Fruit fly (Drosophila melanogaster) whole organism, embryonic: Measurements from ENCODE around the gene Cys.

Experiments
- Aef1 ChIP-seq: fragments of 200-800 bp; sonication (Bioruptor generic); IDR thresholded peaks from 3 replicates; pipeline ENCODE4 v1.3.6; 2022; ENCODE audit warnings: missing biosample characterization, missing genetic modification characterization
- BEAF-32 ChIP-seq: fragments of 200-800 bp; sonication (Bioruptor generic); optimal IDR thresholded peaks from 3 replicates; lab custom pipeline; 2017; ENCODE audit warnings: missing biosample characterization, missing genetic modification characterization, mild to moderate bottlenecking, moderate library complexity, missing genetic modification reagents
- CG11504 ChIP-seq: fragments of 200-800 bp; sonication (Bioruptor generic); optimal IDR thresholded peaks from 3 replicates; lab custom pipeline; 2019; ENCODE audit warnings: missing biosample characterization, mild to moderate bottlenecking, missing genetic modification characterization, moderate library complexity
- CG11696 ChIP-seq: fragments of 200-800 bp; sonication (Bioruptor generic); IDR thresholded peaks from 2 replicates; pipeline ENCODE4 v1.3.6; 2022; ENCODE audit warnings: missing biosample characterization, missing genetic modification characterization
- CG12155 ChIP-seq: fragments of 200-800 bp; sonication (Bioruptor generic); optimal IDR thresholded peaks from 3 replicates; lab custom pipeline; 2016; ENCODE audit warnings: missing biosample characterization, missing genetic modification characterization
- CG13424 ChIP-seq: fragments of 200-800 bp; sonication (Bioruptor generic); optimal IDR thresholded peaks from 2 replicates; lab custom pipeline; 2019; ENCODE audit warnings: missing biosample characterization, mild to moderate bottlenecking, missing genetic modification characterization, moderate library complexity
- CG14014 ChIP-seq: fragments of 200-800 bp; sonication (Bioruptor generic); IDR thresholded peaks from 2 replicates; pipeline ENCODE4 v1.3.6; 2022; ENCODE audit warnings: missing biosample characterization, missing genetic modification characterization
- CG14441 ChIP-seq: fragments of 200-800 bp; sonication (Bioruptor generic); IDR thresholded peaks from 2 replicates; pipeline ENCODE4 v1.3.6; 2022; ENCODE audit warnings: missing biosample characterization, missing genetic modification characterization
- CG17829 ChIP-seq: fragments of 200-800 bp; optimal IDR thresholded peaks from 2 replicates; lab custom pipeline; 2019; ENCODE audit warnings: missing biosample characterization, mild to moderate bottlenecking, missing genetic modification characterization, moderate library complexity
- CG1792 ChIP-seq: fragments of 200-800 bp; sonication (Bioruptor generic); optimal IDR thresholded peaks from 2 replicates; lab custom pipeline; 2016; ENCODE audit warnings: missing biosample characterization, missing genetic modification characterization
- CG31365 ChIP-seq: fragments of 200-800 bp; sonication (Bioruptor generic); optimal IDR thresholded peaks from 2 replicates; lab custom pipeline; 2018; ENCODE audit warnings: missing biosample characterization, mild to moderate bottlenecking, missing genetic modification characterization
- CG32772 ChIP-seq: fragments of 200-800 bp; sonication (Bioruptor generic); IDR thresholded peaks from 2 replicates; pipeline ENCODE4 v1.3.6; 2022; ENCODE audit warnings: missing biosample characterization, missing genetic modification characterization
- CG34224 ChIP-seq: fragments of 200-800 bp; sonication (Bioruptor generic); IDR thresholded peaks from 3 replicates; pipeline ENCODE4 v1.3.6; 2022; ENCODE audit warnings: missing biosample characterization, missing genetic modification characterization; ENCODE audit not compliant: partially characterized antibody
- CG4328 ChIP-seq: fragments of 200-800 bp; sonication (Bioruptor generic); optimal IDR thresholded peaks from 3 replicates; lab custom pipeline; 2017; ENCODE audit warnings: missing biosample characterization, missing genetic modification reagents, missing genetic modification characterization
- CG4707 ChIP-seq: fragments of 200-800 bp; sonication (Bioruptor generic); optimal IDR thresholded peaks from 2 replicates; lab custom pipeline; 2018; ENCODE audit warnings: missing biosample characterization, mild to moderate bottlenecking, missing genetic modification characterization, moderate library complexity
- CG7963 ChIP-seq: fragments of 200-800 bp; sonication (Bioruptor generic); IDR thresholded peaks from 3 replicates; pipeline ENCODE4 v1.3.6; 2022; ENCODE audit warnings: missing biosample characterization, missing genetic modification characterization; ENCODE audit not compliant: partially characterized antibody
- CG9215 ChIP-seq: fragments of 200-800 bp; sonication (Bioruptor generic); IDR thresholded peaks from 2 replicates; pipeline ENCODE4 v1.3.6; 2022; ENCODE audit warnings: missing biosample characterization, missing genetic modification characterization
- CG9876 ChIP-seq: fragments of 200-800 bp; sonication (Bioruptor generic); optimal IDR thresholded peaks from 2 replicates; lab custom pipeline; 2016; ENCODE audit warnings: missing biosample characterization, missing genetic modification characterization
- CrebB ChIP-seq: fragments of 200-800 bp; sonication (Bioruptor generic); optimal IDR thresholded peaks from 3 replicates; lab custom pipeline; 2018; ENCODE audit warnings: missing biosample characterization, mild to moderate bottlenecking, missing genetic modification characterization
- Doc3 ChIP-seq: fragments of 200-800 bp; sonication (Bioruptor generic); IDR thresholded peaks from 3 replicates; pipeline ENCODE4 v1.3.6; 2022; ENCODE audit warnings: missing biosample characterization, missing genetic modification characterization; ENCODE audit not compliant: partially characterized antibody
- Elba2 ChIP-seq: fragments of 200-800 bp; sonication (Bioruptor generic); optimal IDR thresholded peaks from 3 replicates; lab custom pipeline; 2016; ENCODE audit warnings: missing biosample characterization, missing genetic modification characterization
- Ets65A ChIP-seq: fragments of 200-800 bp; sonication (Bioruptor generic); peaks from one replicate; lab custom pipeline; 2016; ENCODE audit warnings: missing biosample characterization, missing genetic modification characterization
- Fer3 ChIP-seq: fragments of 200-800 bp; sonication (Bioruptor generic); optimal IDR thresholded peaks from 2 replicates; lab custom pipeline; 2018; ENCODE audit warnings: missing biosample characterization, mild to moderate bottlenecking, missing genetic modification characterization, moderate library complexity
- Hand ChIP-seq: fragments of 200-800 bp; sonication (Bioruptor generic); optimal IDR thresholded peaks from 2 replicates; lab custom pipeline; 2017; ENCODE audit warnings: mild to moderate bottlenecking, missing biosample characterization, missing genetic modification reagents, missing genetic modification characterization
- Hey ChIP-seq: fragments of 200-800 bp; sonication (Bioruptor generic); optimal IDR thresholded peaks from 3 replicates; lab custom pipeline; 2018; ENCODE audit warnings: missing biosample characterization, mild to moderate bottlenecking, missing genetic modification characterization
- HmgZ ChIP-seq: fragments of 200-800 bp; sonication (Bioruptor generic); optimal IDR thresholded peaks from 2 replicates; lab custom pipeline; 2018; ENCODE audit warnings: missing biosample characterization, mild to moderate bottlenecking, missing genetic modification characterization
- Six4 ChIP-seq: fragments of 200-800 bp; sonication (Bioruptor generic); optimal IDR thresholded peaks from 2 replicates; lab custom pipeline; 2016; ENCODE audit warnings: missing biosample characterization, missing genetic modification characterization
- Tbp ChIP-seq: fragments of >200 bp; optimal IDR thresholded peaks from 2 replicates; lab custom pipeline; 2018; ENCODE audit warnings: missing biosample characterization, missing genetic modification characterization
- Xrp1 ChIP-seq: fragments of 200-800 bp; sonication (Bioruptor generic); IDR thresholded peaks from 2 replicates; pipeline ENCODE4 v1.3.6; 2022; ENCODE audit warnings: missing biosample characterization, missing genetic modification characterization
- ash1 ChIP-seq: fragments of 200-800 bp; sonication (Bioruptor generic); optimal IDR thresholded peaks from 2 replicates; lab custom pipeline; 2018; ENCODE audit warnings: missing biosample characterization, mild to moderate bottlenecking, missing genetic modification characterization
- az2 ChIP-seq: fragments of 200-800 bp; sonication (Bioruptor generic); optimal IDR thresholded peaks from 3 replicates; lab custom pipeline; 2016; ENCODE audit warnings: missing biosample characterization, missing genetic modification characterization
- br ChIP-seq: fragments of >200 bp; optimal IDR thresholded peaks from 2 replicates; lab custom pipeline; 2017
- chn ChIP-seq: fragments of 200-800 bp; sonication (Bioruptor generic); optimal IDR thresholded peaks from 2 replicates; lab custom pipeline; 2016; ENCODE audit warnings: missing biosample characterization, missing genetic modification characterization
- crc ChIP-seq: fragments of 200-800 bp; sonication (Bioruptor generic); optimal IDR thresholded peaks from 2 replicates; lab custom pipeline; 2016; ENCODE audit warnings: missing biosample characterization, missing genetic modification characterization
- danr ChIP-seq: fragments of 200-800 bp; sonication (Bioruptor generic); IDR thresholded peaks from 2 replicates; pipeline ENCODE4 v1.3.6; 2022; ENCODE audit warnings: missing biosample characterization, missing genetic modification characterization
- dpn ChIP-seq, 2 experiments: fragments of 200-800 bp; sonication (Bioruptor generic); optimal IDR thresholded peaks; 3 replicates each; lab custom pipeline; 2016; ENCODE audit warnings: missing biosample characterization in 2 of 2, missing genetic modification characterization in 2 of 2
- en ChIP-seq: fragments of 200-800 bp; sonication (Bioruptor generic); optimal IDR thresholded peaks from 2 replicates; lab custom pipeline; 2016; ENCODE audit warnings: missing biosample characterization, missing genetic modification characterization
- ftz-f1 ChIP-seq: fragments of 200-800 bp; sonication (Bioruptor generic); optimal IDR thresholded peaks from 2 replicates; lab custom pipeline; 2016; ENCODE audit warnings: missing biosample characterization, missing genetic modification characterization
- gfzf ChIP-seq: fragments of 200-800 bp; sonication (Bioruptor generic); optimal IDR thresholded peaks from 2 replicates; lab custom pipeline; 2016; ENCODE audit warnings: missing biosample characterization, mild to moderate bottlenecking, missing genetic modification characterization, moderate library complexity
- ham ChIP-seq: fragments of 200-800 bp; sonication (Bioruptor generic); IDR thresholded peaks from 2 replicates; pipeline ENCODE4 v1.3.6; 2022; ENCODE audit warnings: missing biosample characterization, missing genetic modification characterization
- hth ChIP-seq: fragments of >200 bp; optimal IDR thresholded peaks from 2 replicates; lab custom pipeline; 2017; ENCODE audit warnings: inconsistent platforms
- lola ChIP-seq, 3 experiments: fragments of >200 bp in 2 of 3; fragments of 200-800 bp in 1 of 3; sonication (Bioruptor generic) in 1 of 3; optimal IDR thresholded peaks; 2 replicates each; lab custom pipeline; 2017 to 2019; ENCODE audit warnings: missing biosample characterization in 3 of 3, missing genetic modification characterization in 3 of 3, mild to moderate bottlenecking in 1 of 3, moderate library complexity in 1 of 3
- lov ChIP-seq, 2 experiments: fragments of 200-800 bp in 1 of 2; fragments of >200 bp in 1 of 2; sonication (Bioruptor generic) in 1 of 2; IDR thresholded peaks in 1 of 2; optimal IDR thresholded peaks in 1 of 2; 2 replicates in 1 of 2; 3 replicates in 1 of 2; pipeline versions ENCODE4 v1.3.6 to Lab custom; 2017 to 2022; ENCODE audit warnings: missing biosample characterization in 1 of 2, missing genetic modification characterization in 1 of 2
- nom ChIP-seq: fragments of 200-800 bp; sonication (Bioruptor generic); optimal IDR thresholded peaks from 2 replicates; lab custom pipeline; 2017; ENCODE audit warnings: missing biosample characterization, missing genetic modification characterization, mild to moderate bottlenecking, moderate library complexity, missing genetic modification reagents
- prd ChIP-seq, 3 experiments: fragments of >200 bp in 2 of 3; fragments of 200-800 bp in 1 of 3; sonication (Bioruptor generic) in 1 of 3; optimal IDR thresholded peaks in 2 of 3; IDR thresholded peaks in 1 of 3; 2 replicates in 2 of 3; 3 replicates in 1 of 3; pipeline versions ENCODE4 v1.3.6 to Lab custom; 2017 to 2022; ENCODE audit warnings: missing biosample characterization in 1 of 3, missing genetic modification characterization in 1 of 3
- sug ChIP-seq: fragments of 200-800 bp; optimal IDR thresholded peaks from 2 replicates; lab custom pipeline; 2019; ENCODE audit warnings: missing biosample characterization, mild to moderate bottlenecking, missing genetic modification characterization, moderate library complexity
- twi ChIP-seq: fragments of 200-800 bp; optimal IDR thresholded peaks from 2 replicates; lab custom pipeline; 2019; ENCODE audit warnings: missing biosample characterization, mild to moderate bottlenecking, missing genetic modification characterization, moderate library complexity
- vvl ChIP-seq: fragments of 200-800 bp; sonication (Bioruptor generic); IDR thresholded peaks from 2 replicates; pipeline ENCODE4 v1.3.6; 2022; ENCODE audit warnings: missing biosample characterization, missing genetic modification characterization

Cys gene

DNA sequence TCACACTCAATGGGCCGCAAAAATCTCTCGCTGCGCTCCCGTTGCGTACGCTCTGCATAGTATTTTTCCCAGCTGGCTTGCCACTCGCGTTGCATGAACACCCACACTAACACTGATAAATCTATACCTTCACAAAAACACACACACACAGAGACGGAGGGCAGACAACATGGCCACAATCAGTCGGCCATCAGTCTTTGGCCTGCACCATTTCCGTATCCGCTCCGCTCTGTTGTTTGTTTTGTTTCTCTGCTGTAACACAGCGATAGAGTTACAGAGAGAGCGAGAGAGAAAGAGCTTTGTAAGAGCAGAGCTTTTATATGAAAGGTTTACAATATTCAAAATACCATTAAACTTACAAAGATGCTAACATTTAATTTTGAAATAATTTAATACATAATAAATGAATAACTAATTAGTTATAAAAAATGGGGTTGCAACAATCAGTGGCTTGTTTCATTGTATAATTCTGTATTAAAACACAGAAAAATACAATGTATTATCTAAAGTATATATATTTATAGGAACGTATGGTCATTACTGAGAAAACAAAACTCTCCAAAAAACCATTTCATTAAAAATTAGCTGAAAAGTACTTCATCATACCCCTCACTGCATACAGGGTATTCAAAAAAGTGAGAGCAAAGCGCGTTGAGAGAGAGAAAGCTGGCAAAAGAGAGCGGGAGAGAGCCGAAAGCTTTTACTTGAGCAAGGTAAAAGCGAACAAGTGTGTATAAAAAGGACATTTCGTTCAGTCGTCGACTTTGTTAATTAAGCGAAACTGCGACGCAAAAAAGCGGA, 39.6 kb upstream of the Cys start, which contains the start of gene CG14853 (continued):
- TF ChIP-seq nom (GFP tag; lab: Kevin White, UChicago) (no peak), Hey (tag; lab: Kevin White, UChicago) (peak; percentile 34), en (GFP tag; lab: Kevin White, UChicago) (no peak), CG34224 (no peak), az2 (GFP tag; lab: Kevin White, UChicago) (peak; percentile 89), ash1 (no peak), dpn (GFP tag; optimal IDR thresholded peaks at IDR 0.05; lab: Kevin White, UChicago) (peak in 1 of 2 experiments; percentile 84), Tbp (GFP tag; lab: Kevin White, UChicago) (no peak), HmgZ (tag; lab: Kevin White, UChicago) (peak; percentile 71), CG9876 (no peak), Xrp1 (GFP tag; lab: Robert Waterston, UW) (peak; percentile 84), CG14014 (GFP tag; lab: Robert Waterston, UW) (peak; percentile 74), sug (tag; lab: Kevin White, UChicago) (no peak), CG13424 (tag; lab: Kevin White, UChicago) (peak; percentile 92), CG14441 (peak; percentile 75), Doc3 (GFP tag; lab: Robert Waterston, UW) (no peak), crc (GFP tag; lab: Kevin White, UChicago) (no peak), prd (optimal IDR thresholded peaks at IDR 0.05; lab: Kevin White, UChicago) (no peak), prd (GFP tag; IDR thresholded peaks at IDR 0.05; lab: Robert Waterston, UW) (peak; percentile 78), CG31365 (tag; lab: Kevin White, UChicago) (peak; percentile 66), chn (GFP tag; lab: Kevin White, UChicago) (peak; percentile 14), Fer3 (tag; lab: Kevin White, UChicago) (peak; percentile 43), Aef1 (GFP tag; lab: Robert Waterston, UW) (peak; percentile 72), danr (GFP tag; lab: Robert Waterston, UW) (0 out of 2 replicates have a peak, but pooled peaks have one; percentile 21), twi (peak; percentile 54), hth (lab: Kevin White, UChicago) (no peak), ham (GFP tag; lab: Robert Waterston, UW) (no peak), CG12155 (peak; percentile 73), CG9215 (GFP tag; lab: Robert Waterston, UW) (peak; percentile 47), CG11696 (GFP tag; lab: Robert Waterston, UW) (0 out of 2 replicates have a peak, but pooled peaks have one; percentile 31), br (lab: Kevin White, UChicago) (no peak), CG11504 (peak; percentile 81), CrebB (tag; lab: Kevin White, UChicago) (peak; percentile 14), lov (optimal IDR thresholded peaks at IDR 0.05; lab: Kevin White, UChicago) (no peak), lov (GFP tag; IDR thresholded peaks at IDR 0.05; lab: Robert Waterston, UW) (peak; percentile 77; the same call in 1 of the 3 replicates), CG1792 (GFP tag; lab: Kevin White, UChicago) (no peak), BEAF-32 (GFP tag; lab: Kevin White, UChicago) (no peak), CG32772 (GFP tag; lab: Robert Waterston, UW) (peak; percentile 48), Elba2 (GFP tag; lab: Kevin White, UChicago) (no peak), CG7963 (GFP tag; lab: Robert Waterston, UW) (no peak), gfzf (no peak), CG17829 (tag; lab: Kevin White, UChicago) (peak; percentile 84), Ets65A (GFP tag; lab: Kevin White, UChicago) (peak; percentile 79), Hand (GFP tag; lab: Kevin White, UChicago) (peak; percentile 72), Six4 (GFP tag; lab: Kevin White, UChicago) (peak; percentile 44), ftz-f1 (GFP tag; lab: Kevin White, UChicago) (no peak), vvl (peak; percentile 81), CG4328 (GFP tag; lab: Kevin White, UChicago) (peak; percentile 62), CG4707 (GFP tag; lab: Kevin White, UChicago) (peak; percentile 70), lola (GFP tag; optimal IDR thresholded peaks at IDR 0.05; lab: Kevin White, UChicago) (peak in 1 of 3 experiments; percentile 84)
